Fruit fly (Drosophila melanogaster): ENCODE measurements around the gene Uck.

The Uck gene

dm6 chr3R:24289768-24290349 lies at the start of gene Uck, which contains the start of gene CG34290:
Gene Uck (plus strand): TSS chr3R:24290172.
Gene CG34290 (minus strand): TSS chr3R:24289818.
- peak; percentile 73 for TF ChIP-seq CG17801 (GFP tag; optimal IDR thresholded peaks at IDR 0.05; ENCODE audit: partially characterized antibody)

- TF ChIP-seq CG17801 (GFP tag; optimal IDR thresholded peaks at IDR 0.05; ENCODE audit: partially characterized antibody): no peak
These were observed 37.5 kb upstream of the Uck start, which contains the start of gene beta-PheRS for dm6 chr3R:24252494-24252893. Gene beta-PheRS (minus strand): TSS chr3R:24252679.

dm6 chr3R:24258333-24258732 lies 31.6 kb upstream of the Uck start:
- TF ChIP-seq CG17801 (GFP tag; optimal IDR thresholded peaks at IDR 0.05; ENCODE audit: partially characterized antibody): no peak

dm6 chr3R:24259278-24260040 lies 30.5 kb upstream of the Uck start:
- TF ChIP-seq CG17801 (GFP tag; optimal IDR thresholded peaks at IDR 0.05; ENCODE audit: partially characterized antibody): peak; percentile 96

- TF ChIP-seq CG17801 (GFP tag; optimal IDR thresholded peaks at IDR 0.05; ENCODE audit: partially characterized antibody): no peak
These were observed 30.0 kb upstream of the Uck start for dm6 chr3R:24260041-24260379.

- TF ChIP-seq CG17801 (GFP tag; optimal IDR thresholded peaks at IDR 0.05; ENCODE audit: partially characterized antibody): no peak
These were observed 29.6 kb upstream of the Uck start for dm6 chr3R:24260411-24260810.

- no peak for TF ChIP-seq CG17801 (GFP tag; optimal IDR thresholded peaks at IDR 0.05; ENCODE audit: partially characterized antibody)
These were observed 28.5 kb upstream of the Uck start for dm6 chr3R:24261380-24262021.

- no peak for TF ChIP-seq CG17801 (GFP tag; optimal IDR thresholded peaks at IDR 0.05; ENCODE audit: partially characterized antibody)
These were observed 27.0 kb upstream of the Uck start for dm6 chr3R:24262923-24263322.

dm6 chr3R:24263588-24264413 lies 26.2 kb upstream of the Uck start:
- no peak for TF ChIP-seq CG17801 (GFP tag; optimal IDR thresholded peaks at IDR 0.05; ENCODE audit: partially characterized antibody)

- peak; percentile 26 for TF ChIP-seq CG17801 (GFP tag; optimal IDR thresholded peaks at IDR 0.05; ENCODE audit: partially characterized antibody)
These were observed 25.3 kb upstream of the Uck start for dm6 chr3R:24264414-24265363.

- TF ChIP-seq CG17801 (GFP tag; optimal IDR thresholded peaks at IDR 0.05; ENCODE audit: partially characterized antibody): no peak
These were observed 23.0 kb upstream of the Uck start for dm6 chr3R:24266786-24267579.

dm6 chr3R:24267580-24268202 lies 22.3 kb upstream of the Uck start:
- peak; percentile 42 for TF ChIP-seq CG17801 (GFP tag; optimal IDR thresholded peaks at IDR 0.05; ENCODE audit: partially characterized antibody)

dm6 chr3R:24268293-24268692 lies 21.7 kb upstream of the Uck start:
- TF ChIP-seq CG17801 (GFP tag; optimal IDR thresholded peaks at IDR 0.05; ENCODE audit: partially characterized antibody): no peak
